Worm (Caenorhabditis elegans): ENCODE results near the gene Y25C1A.14.

DNA sequence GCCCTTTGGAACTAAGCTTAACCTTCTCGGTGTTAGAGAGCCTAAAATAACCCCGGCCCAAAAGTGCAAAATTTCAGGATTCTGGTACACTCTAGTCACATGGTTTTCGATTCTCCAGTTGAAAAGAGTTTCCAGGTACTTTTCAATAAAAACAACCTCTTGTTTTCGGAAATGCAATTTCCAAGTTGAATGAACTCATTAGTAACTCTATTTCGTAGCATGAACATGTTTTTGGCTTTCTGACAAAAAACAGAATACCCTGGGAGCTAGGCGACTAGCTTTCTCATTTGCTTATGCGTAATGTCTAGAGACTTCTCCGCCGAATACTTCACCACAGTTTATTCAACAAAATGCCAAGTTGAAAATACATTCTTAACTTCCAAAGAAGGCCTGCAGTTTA is 26.4 kb upstream of the Y25C1A.14 start, which contains the start of gene srh-71:
- no peak for TF ChIP-seq tra-4 (tag; optimal IDR thresholded peaks at IDR 0.05)
- no peak for TF ChIP-seq flt-1 (GFP tag; IDR thresholded peaks at IDR 0.05)
- TF ChIP-seq F13C5.2 (tag; optimal IDR thresholded peaks at IDR 0.05): no peak
- no peak for TF ChIP-seq tbx-11 (GFP tag; IDR thresholded peaks at IDR 0.05)
- no peak for TF ChIP-seq ama-1 (optimal IDR thresholded peaks at IDR 0.05)
- TF ChIP-seq ets-7 (tag; optimal IDR thresholded peaks at IDR 0.05): no peak
- TF ChIP-seq aly-1 (tag; optimal IDR thresholded peaks at IDR 0.05): no peak
- TF ChIP-seq hnd-1 (tag; optimal IDR thresholded peaks at IDR 0.05): no peak
